Worm (Caenorhabditis elegans): ENCODE results near the gene str-247.

Gene str-247

ce11 chrV:3929099-3929498 is 24.7 kb upstream of the str-247 start, which contains the start of gene srx-64:
TSS of gene srx-64 (plus strand) at chrV:3929399.
- TF ChIP-seq hlh-30 (tag; optimal IDR thresholded peaks at IDR 0.05; ENCODE audit: insufficient read depth) (no peak), nhr-11 (tag; optimal IDR thresholded peaks at IDR 0.05) (no peak), ets-4 (tag; optimal IDR thresholded peaks at IDR 0.05) (no peak)

- no peak for TF ChIP-seq C38D4.7 (GFP tag; optimal IDR thresholded peaks at IDR 0.05)
- no peak for TF ChIP-seq ref-2 (tag; optimal IDR thresholded peaks at IDR 0.05)
- no peak for TF ChIP-seq tbx-7 (tag; optimal IDR thresholded peaks at IDR 0.05)
- TF ChIP-seq Y22D7AL.16 (tag; optimal IDR thresholded peaks at IDR 0.05), result no peak
- TF ChIP-seq ceh-2 (tag; optimal IDR thresholded peaks at IDR 0.05), result no peak
- no peak for TF ChIP-seq gmeb-2 (tag; optimal IDR thresholded peaks at IDR 0.05)
- no peak for TF ChIP-seq ahr-1 (tag; optimal IDR thresholded peaks at IDR 0.05)
- TF ChIP-seq ets-4 (tag; optimal IDR thresholded peaks at IDR 0.05), result no peak
- no peak for TF ChIP-seq ceh-31 (tag; optimal IDR thresholded peaks at IDR 0.05)
- no peak for TF ChIP-seq elt-4 (tag; optimal IDR thresholded peaks at IDR 0.05)
- TF ChIP-seq sox-4 (tag; optimal IDR thresholded peaks at IDR 0.05), result no peak
- no peak for TF ChIP-seq ceh-24 (tag; optimal IDR thresholded peaks at IDR 0.05)
- no peak for TF ChIP-seq odd-2 (tag; optimal IDR thresholded peaks at IDR 0.05)
- TF ChIP-seq pat-9 (tag; optimal IDR thresholded peaks at IDR 0.05), result no peak
- no peak for TF ChIP-seq pqm-1 (tag; optimal IDR thresholded peaks at IDR 0.05)
- TF ChIP-seq elt-2 (tag; optimal IDR thresholded peaks at IDR 0.05), result no peak
- no peak for TF ChIP-seq che-1 (tag; optimal IDR thresholded peaks at IDR 0.05)
- TF ChIP-seq dmd-4 (tag; optimal IDR thresholded peaks at IDR 0.05; ENCODE audit: borderline replicate concordance), result no peak
- TF ChIP-seq C08G9.2 (tag; optimal IDR thresholded peaks at IDR 0.05), result no peak
Observed at ce11 chrV:3931326-3931725, 22.5 kb upstream of the str-247 start, which contains the start of gene srx-63. TSS of gene srx-63 (plus strand) at chrV:3931626.

ce11 chrV:3935892-3936478 is 17.9 kb upstream of the str-247 start, which contains the start of gene cyp-35A5:
TSS of gene cyp-35A5 (plus strand) at chrV:3936326.
- TF ChIP-seq elt-2 (tag; optimal IDR thresholded peaks at IDR 0.05), result peak; percentile 79
- TF ChIP-seq K09A11.1 (tag; optimal IDR thresholded peaks at IDR 0.05; ENCODE audit: insufficient read depth), result no peak

ce11 chrV:3938789-3939188 is 15.1 kb upstream of the str-247 start, which contains the start of gene cyp-35B1:
TSS of gene cyp-35B1 (plus strand) at chrV:3939032.
- TF ChIP-seq pros-1 (tag; optimal IDR thresholded peaks at IDR 0.05) (no peak), sox-2 (GFP tag; IDR thresholded peaks at IDR 0.05) (no peak), ahr-1 (tag; optimal IDR thresholded peaks at IDR 0.05) (no peak), pax-1 (tag; optimal IDR thresholded peaks at IDR 0.05) (no peak), ztf-16 (tag; optimal IDR thresholded peaks at IDR 0.05) (no peak), fkh-6 (tag; optimal IDR thresholded peaks at IDR 0.05) (no peak), ets-4 (tag; optimal IDR thresholded peaks at IDR 0.05) (no peak), npax-4 (tag; optimal IDR thresholded peaks at IDR 0.05) (no peak), hlh-8 (tag; optimal IDR thresholded peaks at IDR 0.05) (no peak), ceh-45 (GFP tag; IDR thresholded peaks at IDR 0.05) (no peak), odd-2 (tag; optimal IDR thresholded peaks at IDR 0.05) (no peak), F13H6.1 (tag; optimal IDR thresholded peaks at IDR 0.05) (no peak), ttx-3 (tag; optimal IDR thresholded peaks at IDR 0.05) (no peak), T23F11.4 (GFP tag; optimal IDR thresholded peaks at IDR 0.05) (no peak), pha-2 (tag; optimal IDR thresholded peaks at IDR 0.05) (no peak), sdc-2 (tag; optimal IDR thresholded peaks at IDR 0.05) (no peak), unc-42 (tag; optimal IDR thresholded peaks at IDR 0.05) (no peak)

Data from whole organism, late embryonic.